Worm (Caenorhabditis elegans) whole organism, L4 larva: Measurements from ENCODE around the gene arp-6.

Experiments
- F10B5.3 ChIP-seq: sonication (generic microtip); optimal IDR thresholded peaks from 2 replicates; lab custom pipeline; 2016; ENCODE audit warnings: mild to moderate bottlenecking, missing genetic modification characterization, missing compliant biosample characterization
- F44E2.7 ChIP-seq: fragments of 200-800 bp; sonication (Bioruptor generic); IDR thresholded peaks from 2 replicates; pipeline ENCODE4 v2.1.2; 2022; ENCODE audit warnings: missing genetic modification characterization, missing compliant biosample characterization
- F49E8.2 ChIP-seq: sonication (generic microtip); optimal IDR thresholded peaks from 2 replicates; lab custom pipeline; 2016; ENCODE audit warnings: missing compliant biosample characterization, mild to moderate bottlenecking, missing genetic modification characterization, borderline replicate concordance
- ZK337.2 ChIP-seq: fragments of 200-800 bp; sonication (Bioruptor generic); IDR thresholded peaks from 2 replicates; pipeline ENCODE4 v1.3.6; 2022; ENCODE audit warnings: missing genetic modification reagents, missing genetic modification characterization, missing compliant biosample characterization
- ama-1 ChIP-seq: fragments of 150-350 bp; optimal IDR thresholded peaks from 2 replicates; lab custom pipeline; 2014; ENCODE audit warnings: inconsistent platforms, mixed read lengths
- arid-1 ChIP-seq: fragments of 200-800 bp; sonication (Bioruptor generic); conservative IDR thresholded peaks from 2 replicates; pipeline ENCODE4 v1.3.6; 2022; ENCODE audit warnings: missing genetic modification reagents, missing genetic modification characterization, missing compliant biosample characterization
- ceh-28 ChIP-seq: fragments of 150-350 bp; optimal IDR thresholded peaks from 2 replicates; lab custom pipeline; 2014; ENCODE audit warnings: missing biosample characterization, missing genetic modification reagents, missing genetic modification characterization
- ceh-82 ChIP-seq: sonication (generic microtip); optimal IDR thresholded peaks from 2 replicates; lab custom pipeline; 2017; ENCODE audit warnings: missing biosample characterization, missing genetic modification characterization
- daf-8 ChIP-seq: fragments of 200-800 bp; sonication (Bioruptor generic); IDR thresholded peaks from 2 replicates; pipeline ENCODE4 v1.3.6; 2022; ENCODE audit warnings: missing genetic modification characterization, missing compliant biosample characterization
- dmd-8 ChIP-seq: fragments of 200-800 bp; sonication (Bioruptor generic); IDR thresholded peaks from 2 replicates; pipeline ENCODE4 v1.3.6; 2022; ENCODE audit warnings: missing genetic modification characterization, missing compliant biosample characterization
- dpl-1 ChIP-seq: fragments of 150-350 bp; optimal IDR thresholded peaks from 2 replicates; lab custom pipeline; 2014; ENCODE audit warnings: missing biosample characterization, missing genetic modification reagents, missing genetic modification characterization
- egl-43 ChIP-seq: fragments of 200-800 bp; sonication (Bioruptor generic); IDR thresholded peaks from 2 replicates; pipeline ENCODE4 v1.3.6; 2022; ENCODE audit warnings: missing genetic modification reagents, missing genetic modification characterization, missing compliant biosample characterization
- fkh-10 ChIP-seq: fragments of 150-350 bp; optimal IDR thresholded peaks from 2 replicates; lab custom pipeline; 2014; ENCODE audit warnings: missing biosample characterization, missing genetic modification reagents, missing genetic modification characterization
- gei-8 ChIP-seq: fragments of 200-800 bp; sonication (Bioruptor generic); optimal IDR thresholded peaks from 2 replicates; lab custom pipeline; 2018; ENCODE audit warnings: mild to moderate bottlenecking, missing genetic modification characterization, missing compliant biosample characterization
- hlh-11 ChIP-seq: fragments of 200-800 bp; sonication (Bioruptor generic); optimal IDR thresholded peaks from 2 replicates; lab custom pipeline; 2018; ENCODE audit warnings: mild to moderate bottlenecking, missing genetic modification characterization, missing compliant biosample characterization
- hmg-1.1 ChIP-seq: fragments of 200-800 bp; sonication (Bioruptor generic); IDR thresholded peaks from 2 replicates; pipeline ENCODE4 v1.3.6; 2022; ENCODE audit warnings: missing genetic modification reagents, missing genetic modification characterization, missing compliant biosample characterization
- jun-1 ChIP-seq: fragments of 150-350 bp; optimal IDR thresholded peaks from 2 replicates; lab custom pipeline; 2014; ENCODE audit warnings: missing biosample characterization, missing genetic modification reagents, missing genetic modification characterization
- lim-7 ChIP-seq: fragments of 200-800 bp; sonication (Bioruptor generic); IDR thresholded peaks from 2 replicates; pipeline ENCODE4 v1.3.6; 2022; ENCODE audit warnings: missing genetic modification characterization, missing compliant biosample characterization
- lin-13 ChIP-seq: fragments of 150-350 bp; optimal IDR thresholded peaks from 2 replicates; lab custom pipeline; 2014; ENCODE audit warnings: missing biosample characterization, missing genetic modification reagents, missing genetic modification characterization
- lin-29 ChIP-seq: fragments of 200-800 bp; sonication (Bioruptor generic); IDR thresholded peaks from 2 replicates; pipeline ENCODE4 v1.3.6; 2022; ENCODE audit warnings: missing genetic modification reagents, missing genetic modification characterization, missing compliant biosample characterization
- lin-38 ChIP-seq: fragments of 200-800 bp; sonication (Bioruptor generic); IDR thresholded peaks from 2 replicates; pipeline ENCODE4 v1.3.6; 2022; ENCODE audit warnings: missing genetic modification reagents, missing genetic modification characterization, missing compliant biosample characterization
- lin-39 ChIP-seq: fragments of 150-350 bp; optimal IDR thresholded peaks from 2 replicates; lab custom pipeline; 2014; ENCODE audit warnings: missing biosample characterization, missing genetic modification reagents, missing genetic modification characterization
- lir-3 ChIP-seq: sonication (generic microtip); optimal IDR thresholded peaks from 2 replicates; lab custom pipeline; 2016; ENCODE audit warnings: mild to moderate bottlenecking, missing genetic modification characterization, missing compliant biosample characterization
- lsy-2 ChIP-seq, 2 experiments: fragments of 150-350 bp in 1 of 2; sonication (generic microtip) in 1 of 2; optimal IDR thresholded peaks; 2 replicates each; lab custom pipeline; 2014 to 2017; ENCODE audit warnings: missing biosample characterization in 2 of 2, missing genetic modification characterization in 2 of 2
- madf-5 ChIP-seq, 2 experiments: fragments of 200-800 bp; sonication (Bioruptor generic); IDR thresholded peaks; 2 replicates each; pipeline ENCODE4 v1.3.6; 2022; ENCODE audit warnings: missing compliant biosample characterization in 2 of 2, missing genetic modification characterization in 2 of 2
- mdt-29 ChIP-seq: fragments of 200-800 bp; sonication (Bioruptor generic); IDR thresholded peaks from 2 replicates; pipeline ENCODE4 v1.3.6; 2022; ENCODE audit warnings: missing genetic modification reagents, missing genetic modification characterization, missing compliant biosample characterization
- mep-1 ChIP-seq: fragments of 150-350 bp; sonication (generic microtip); optimal IDR thresholded peaks from 3 replicates; lab custom pipeline; 2014; ENCODE audit warnings: missing biosample characterization, missing genetic modification characterization
- mxl-3 ChIP-seq: fragments of 200-800 bp; sonication (Bioruptor generic); optimal IDR thresholded peaks from 2 replicates; lab custom pipeline; 2018; ENCODE audit warnings: mild to moderate bottlenecking, missing genetic modification characterization, missing compliant biosample characterization
- nhr-10 ChIP-seq: fragments of 150-350 bp; optimal IDR thresholded peaks from 2 replicates; lab custom pipeline; 2014; ENCODE audit warnings: missing biosample characterization, missing genetic modification characterization
- nhr-11 ChIP-seq: fragments of 150-350 bp; optimal IDR thresholded peaks from 2 replicates; lab custom pipeline; 2014; ENCODE audit warnings: missing biosample characterization, missing genetic modification characterization
- nhr-48 ChIP-seq: sonication (generic microtip); optimal IDR thresholded peaks from 2 replicates; lab custom pipeline; 2016; ENCODE audit warnings: mild to moderate bottlenecking, missing genetic modification characterization, missing compliant biosample characterization
- nhr-76 ChIP-seq: fragments of 150-350 bp; optimal IDR thresholded peaks from 2 replicates; lab custom pipeline; 2014; ENCODE audit warnings: missing biosample characterization, missing genetic modification characterization
- nhr-77 ChIP-seq: fragments of 150-350 bp; optimal IDR thresholded peaks from 2 replicates; lab custom pipeline; 2014; ENCODE audit warnings: missing biosample characterization, missing genetic modification characterization
- pqm-1 ChIP-seq: sonication (generic microtip); optimal IDR thresholded peaks from 2 replicates; lab custom pipeline; 2017; ENCODE audit warnings: missing biosample characterization, missing genetic modification characterization
- skn-1 ChIP-seq: fragments of 150-350 bp; optimal IDR thresholded peaks from 2 replicates; lab custom pipeline; 2014; ENCODE audit warnings: missing biosample characterization, missing genetic modification characterization
- spr-1 ChIP-seq: sonication (generic microtip); optimal IDR thresholded peaks from 2 replicates; lab custom pipeline; 2016; ENCODE audit warnings: mild to moderate bottlenecking, missing genetic modification characterization, missing compliant biosample characterization
- tag-97 ChIP-seq: fragments of 200-800 bp; sonication (Bioruptor generic); IDR thresholded peaks from 2 replicates; pipeline ENCODE4 v1.3.6; 2022; ENCODE audit warnings: missing genetic modification characterization, missing compliant biosample characterization
- unc-130 ChIP-seq: sonication (generic microtip); optimal IDR thresholded peaks from 2 replicates; lab custom pipeline; 2016; ENCODE audit warnings: missing genetic modification reagents, missing genetic modification characterization, missing compliant biosample characterization
- unc-62 ChIP-seq, 3 experiments: fragments of 150-350 bp in 1 of 3; sonication (generic microtip); optimal IDR thresholded peaks in 2 of 3; peaks in 1 of 3; 1 replicate in 1 of 3; 2 replicates in 2 of 3; lab custom pipeline; 2014 to 2017; ENCODE audit warnings: missing biosample characterization in 3 of 3, missing genetic modification characterization in 3 of 3, missing genetic modification reagents in 3 of 3, missing genotype in 1 of 3
- zfp-2 ChIP-seq: sonication (generic microtip); optimal IDR thresholded peaks from 2 replicates; lab custom pipeline; 2016; ENCODE audit warnings: mild to moderate bottlenecking, missing genetic modification characterization, missing compliant biosample characterization
- zfp-3 ChIP-seq: fragments of 200-800 bp; sonication (Bioruptor generic); conservative IDR thresholded peaks from 2 replicates; pipeline ENCODE4 v1.3.6; 2022; ENCODE audit warnings: missing genetic modification reagents, missing genetic modification characterization, missing compliant biosample characterization
- zip-11 ChIP-seq: fragments of 200-800 bp; sonication (Bioruptor generic); IDR thresholded peaks from 2 replicates; pipeline ENCODE4 v1.3.6; 2022; ENCODE audit warnings: missing genetic modification characterization, missing compliant biosample characterization

arp-6 gene

DNA sequence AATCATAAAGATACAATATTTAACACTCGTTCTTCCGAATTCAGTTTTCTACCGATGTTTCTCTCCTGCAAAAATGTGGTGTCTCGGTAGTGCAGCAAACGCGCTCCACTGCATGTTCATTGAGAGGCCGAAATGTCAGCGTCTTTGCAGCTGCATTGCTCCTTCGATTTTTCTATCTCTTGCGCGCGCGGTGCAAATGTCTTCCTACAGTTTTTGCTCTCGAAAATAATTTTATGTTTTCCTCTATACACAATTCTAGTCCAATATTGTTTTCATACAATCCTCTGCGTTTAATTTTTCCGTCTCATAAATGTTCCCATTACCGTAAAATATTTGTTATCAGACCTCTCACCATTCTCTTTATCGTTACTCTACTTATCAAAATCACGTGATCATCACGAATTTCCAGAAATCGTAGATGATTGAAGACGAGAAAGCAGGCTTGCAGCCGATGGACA lies 25.2 kb upstream of the arp-6 start, which contains the start of gene ufd-2 (continued):
- TF ChIP-seq lir-3 (tag; lab: Kevin White, UChicago) = no peak
- no peak for TF ChIP-seq F49E8.2 (tag; lab: Kevin White, UChicago)
- peak; percentile 45 for TF ChIP-seq pqm-1
- TF ChIP-seq lin-29 (GFP tag; lab: Robert Waterston, UW) = no peak
- TF ChIP-seq ama-1 (lab: Kevin White, UChicago) = no peak
- TF ChIP-seq zfp-3 (GFP tag; lab: Robert Waterston, UW) = no peak
- peak; percentile 77 for TF ChIP-seq unc-130
- no peak for TF ChIP-seq nhr-10 (tag; lab: Kevin White, UChicago)
- TF ChIP-seq lin-13 = peak; percentile 80
- TF ChIP-seq ceh-28 (tag; lab: Kevin White, UChicago) = no peak
- TF ChIP-seq arid-1 = no peak
- TF ChIP-seq dpl-1 (GFP tag; lab: Kevin White, UChicago) = peak; percentile 57
- no peak for TF ChIP-seq F10B5.3 (tag; lab: Kevin White, UChicago)
- no peak for TF ChIP-seq zfp-2
- peak; percentile 84 for TF ChIP-seq mep-1 (tag; lab: Kevin White, UChicago)
- TF ChIP-seq fkh-10 (GFP tag; lab: Kevin White, UChicago) = peak; percentile 10
- no peak for TF ChIP-seq mdt-29 (GFP tag; lab: Robert Waterston, UW)
- TF ChIP-seq hlh-11 (tag; lab: Kevin White, UChicago) = peak; percentile 47
- TF ChIP-seq ZK337.2 (GFP tag; lab: Robert Waterston, UW) = no peak
- TF ChIP-seq mxl-3 (GFP tag; lab: Kevin White, UChicago) = peak; percentile 69
- peak; percentile 80 for TF ChIP-seq nhr-77
- TF ChIP-seq lin-38 (GFP tag; lab: Robert Waterston, UW) = peak; percentile 95
- TF ChIP-seq, all 104 proteins: peak for 29

DNA sequence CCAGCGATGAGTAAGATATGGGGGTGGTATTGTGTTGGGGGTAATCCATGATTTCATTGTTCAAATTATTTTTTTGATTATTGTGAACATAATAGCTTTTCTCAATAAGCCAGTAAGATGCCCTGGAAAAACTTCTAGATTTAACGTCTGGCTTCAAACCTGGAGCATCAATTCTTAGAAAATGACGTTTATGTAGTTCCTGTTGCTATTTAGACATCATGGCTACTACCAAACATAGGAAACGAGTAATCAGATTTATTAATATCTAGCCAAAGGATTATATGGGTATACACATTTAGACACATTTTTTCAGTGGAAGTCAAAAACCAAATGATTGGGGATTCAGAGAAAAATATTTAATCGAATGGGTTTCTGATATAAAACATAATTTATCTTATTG lies 22.4 kb upstream of the arp-6 start:
- TF ChIP-seq nhr-48 (tag; lab: Kevin White, UChicago) (no peak), mxl-3 (GFP tag; lab: Kevin White, UChicago) (no peak), nhr-11 (tag; lab: Kevin White, UChicago) (peak; percentile 9), F44E2.7 (GFP tag; lab: Robert Waterston, UW) (no peak), skn-1 (tag; lab: Kevin White, UChicago) (no peak), lim-7 (GFP tag; lab: Robert Waterston, UW) (no peak)

DNA sequence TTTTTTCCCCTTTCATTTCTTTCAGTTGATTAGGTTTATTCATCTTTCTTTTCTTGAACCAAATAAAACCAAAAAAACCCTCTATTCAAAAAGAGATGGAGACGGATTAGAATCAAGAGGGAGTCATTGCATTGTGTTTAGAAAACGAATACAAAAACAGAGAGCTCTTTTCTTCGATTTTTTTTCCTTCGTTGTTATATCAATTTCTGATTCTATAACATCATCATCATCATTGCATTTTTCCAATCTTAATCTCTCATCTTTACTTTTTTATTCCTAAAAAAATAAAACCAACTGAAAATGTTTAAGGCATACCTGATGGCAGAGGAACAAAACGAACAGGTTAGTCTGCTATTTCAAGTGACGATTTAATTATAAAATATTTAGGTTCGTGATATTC lies 21.6 kb upstream of the arp-6 start, which contains the start of gene T05H10.8:
Gene T05H10.8 (plus strand): TSS at position 301 of the 400 bp plus-strand sequence.
- no peak for TF ChIP-seq spr-1
- TF ChIP-seq dmd-8 (GFP tag; lab: Robert Waterston, UW) = no peak
- no peak for TF ChIP-seq nhr-76 (tag; lab: Kevin White, UChicago)
- no peak for TF ChIP-seq madf-5 (GFP tag; IDR thresholded peaks at IDR 0.05; lab: Robert Waterston, UW)
- no peak for TF ChIP-seq ceh-82 (tag; lab: Kevin White, UChicago)
- no peak for TF ChIP-seq zip-11 (GFP tag; lab: Robert Waterston, UW)
- no peak for TF ChIP-seq lsy-2 (tag; optimal IDR thresholded peaks at IDR 0.05; lab: Kevin White, UChicago)
- TF ChIP-seq ZK337.2 (GFP tag; lab: Robert Waterston, UW) = no peak
- TF ChIP-seq hmg-1.1 (GFP tag; lab: Robert Waterston, UW) = no peak
- no peak for TF ChIP-seq lin-39 (tag; lab: Kevin White, UChicago)
- TF ChIP-seq lin-38 (GFP tag; lab: Robert Waterston, UW) = no peak
- TF ChIP-seq unc-62 (GFP tag; optimal IDR thresholded peaks at IDR 0.05 in 1 of 2; lab: Kevin White, UChicago) = no peak
- no peak for TF ChIP-seq unc-62 (tag; optimal IDR thresholded peaks at IDR 0.05; lab: Kevin White, UChicago)
- TF ChIP-seq daf-8 (GFP tag; lab: Robert Waterston, UW) = no peak
- no peak for TF ChIP-seq egl-43 (GFP tag; lab: Robert Waterston, UW)
- TF ChIP-seq gei-8 = no peak
- no peak for TF ChIP-seq tag-97
- TF ChIP-seq jun-1 = no peak
- TF ChIP-seq, all 104 proteins: peak for 0
